ENCODE assay signal across 2 worm cellular contexts in the genomic region with DNA sequence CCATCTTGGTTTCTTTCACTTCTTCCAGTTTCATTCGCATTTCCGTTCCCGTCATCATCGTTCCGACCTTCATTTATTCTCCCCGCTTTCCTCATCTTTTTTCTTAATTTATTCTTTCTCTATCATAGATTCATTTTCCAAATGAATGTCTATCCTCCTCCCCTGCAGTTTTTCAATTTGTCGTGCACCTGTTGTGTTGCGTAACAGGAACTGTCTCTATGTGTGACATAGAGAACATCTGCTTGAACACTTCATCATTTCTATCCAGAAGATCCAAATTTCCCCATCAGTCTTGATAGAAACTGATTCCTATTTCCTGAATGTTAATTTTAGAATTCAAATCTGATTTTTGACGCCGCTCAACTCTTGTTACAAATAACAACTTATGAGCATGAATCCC.
TF ChIP-seq lines count a peak whose summit lies in the region.

No protein-coding gene starts in this region.

TF ChIP-seq in whole organism, L1 larva, 84 proteins besides CTCF, POLR2A, EP300 and RAD21:
- TF ChIP-seq mef-2 (tag; optimal IDR thresholded peaks at IDR 0.05; lab: Kevin White, UChicago) = no peak
- TF ChIP-seq isw-1 (GFP tag; IDR thresholded peaks at IDR 0.05; lab: Robert Waterston, UW) = no peak
- peak; percentile 47 for TF ChIP-seq tbx-2 (tag; optimal IDR thresholded peaks at IDR 0.05; lab: Kevin White, UChicago)
- peak in 1 of 2 experiments; percentile 69 for TF ChIP-seq ztf-11 (tag; optimal IDR thresholded peaks at IDR 0.05; lab: Kevin White, UChicago)
- TF ChIP-seq unc-86 (tag; optimal IDR thresholded peaks at IDR 0.05; lab: Kevin White, UChicago) = peak; percentile 3
- TF ChIP-seq nhr-85 (tag; lab: Kevin White, UChicago) = peak; percentile 54

TF ChIP-seq in whole organism, mixed stage, embryonic, 35 proteins besides CTCF, POLR2A, EP300 and RAD21:
- TF ChIP-seq lsy-2 (tag; optimal IDR thresholded peaks at IDR 0.05; lab: Kevin White, UChicago) (no peak), nhr-12 (tag; optimal IDR thresholded peaks at IDR 0.05; lab: Kevin White, UChicago) (no peak), nhr-2 (tag; optimal IDR thresholded peaks at IDR 0.05; lab: Kevin White, UChicago) (peak; percentile 21), hlh-1 (tag; optimal IDR thresholded peaks at IDR 0.05; lab: Kevin White, UChicago) (peak; percentile 5), zip-8 (tag; optimal IDR thresholded peaks at IDR 0.05; lab: Kevin White, UChicago) (peak; percentile 35)
